Worm (Caenorhabditis elegans) whole organism, L1 larva: ENCODE measurements around the gene F41G3.19.

Source experiments
- C04F5.9 ChIP-seq: sonication (generic microtip); optimal IDR thresholded peaks from 2 replicates; lab custom pipeline; 2016; ENCODE audit warnings: missing genetic modification characterization, missing compliant biosample characterization
- C16A3.4 ChIP-seq: fragments of 150-350 bp; optimal IDR thresholded peaks from 2 replicates; lab custom pipeline; 2014; ENCODE audit warnings: missing biosample characterization, missing genetic modification characterization
- blmp-1 ChIP-seq: fragments of 150-350 bp; optimal IDR thresholded peaks from 2 replicates; lab custom pipeline; 2014; ENCODE audit warnings: missing biosample characterization, missing genetic modification characterization
- ceh-82 ChIP-seq, 3 experiments: fragments of 150-350 bp in 1 of 3; sonication (generic microtip) in 2 of 3; optimal IDR thresholded peaks; 2 replicates each; lab custom pipeline; 2014 to 2017; ENCODE audit warnings: missing biosample characterization in 3 of 3, missing genetic modification characterization in 3 of 3
- ceh-88 ChIP-seq: fragments of 200-800 bp; sonication (Bioruptor generic); IDR thresholded peaks from 2 replicates; pipeline ENCODE4 v1.3.6; 2022; ENCODE audit warnings: missing genetic modification characterization, missing compliant biosample characterization
- efl-1 ChIP-seq, 4 experiments: fragments of 150-350 bp; optimal IDR thresholded peaks in 3 of 4; peaks in 1 of 4; 1 replicate in 1 of 4; 2 replicates in 3 of 4; lab custom pipeline; 2014; ENCODE audit warnings: missing biosample characterization in 2 of 4, missing genetic modification characterization in 2 of 4, missing genetic modification reagents in 2 of 4
- elt-3 ChIP-seq, 6 experiments: fragments of 150-350 bp in 1 of 6; sonication (generic microtip); optimal IDR thresholded peaks; 2 replicates each; lab custom pipeline; 2017 to 2018; ENCODE audit warnings: missing biosample characterization in 6 of 6, missing genetic modification characterization in 6 of 6, inconsistent platforms in 1 of 6
- fkh-10 ChIP-seq: sonication (generic microtip); optimal IDR thresholded peaks from 2 replicates; lab custom pipeline; 2017; ENCODE audit warnings: missing biosample characterization, missing genetic modification reagents, missing genetic modification characterization
- fkh-4 ChIP-seq: sonication (generic microtip); optimal IDR thresholded peaks from 2 replicates; lab custom pipeline; 2016; ENCODE audit warnings: missing compliant biosample characterization, missing genetic modification characterization, borderline replicate concordance
- fos-1 ChIP-seq: fragments of 150-350 bp; optimal IDR thresholded peaks from 2 replicates; lab custom pipeline; 2014; ENCODE audit warnings: missing biosample characterization, missing genetic modification characterization
- hlh-17 ChIP-seq: fragments of 200-800 bp; sonication (Bioruptor generic); optimal IDR thresholded peaks from 2 replicates; lab custom pipeline; 2018; ENCODE audit warnings: missing genetic modification characterization, mild to moderate bottlenecking, missing compliant biosample characterization, moderate library complexity, borderline replicate concordance
- hlh-4 ChIP-seq: sonication (generic microtip); optimal IDR thresholded peaks from 2 replicates; lab custom pipeline; 2016; ENCODE audit warnings: mild to moderate bottlenecking, missing genetic modification characterization, missing compliant biosample characterization
- lin-13 ChIP-seq: fragments of 150-350 bp; optimal IDR thresholded peaks from 2 replicates; lab custom pipeline; 2014; ENCODE audit warnings: missing biosample characterization, missing genetic modification reagents, missing genetic modification characterization
- lin-14 ChIP-seq: fragments of 200-800 bp; sonication (Bioruptor generic); optimal IDR thresholded peaks from 2 replicates; lab custom pipeline; 2018; ENCODE audit warnings: mild to moderate bottlenecking, missing genetic modification characterization, moderate library complexity, missing compliant biosample characterization
- lir-3 ChIP-seq: sonication (generic microtip); optimal IDR thresholded peaks from 2 replicates; lab custom pipeline; 2016; ENCODE audit warnings: mild to moderate bottlenecking, missing genetic modification characterization, moderate library complexity, missing compliant biosample characterization; ENCODE audit not compliant: poor library complexity
- nhr-11 ChIP-seq: fragments of 150-350 bp; optimal IDR thresholded peaks from 2 replicates; lab custom pipeline; 2014; ENCODE audit warnings: missing biosample characterization, missing genetic modification characterization
- nhr-19 ChIP-seq: fragments of 200-800 bp; sonication (Bioruptor generic); conservative IDR thresholded peaks from 2 replicates; pipeline ENCODE4 v1.3.6; 2022; ENCODE audit warnings: missing genetic modification characterization, missing compliant biosample characterization
- nhr-20 ChIP-seq: sonication (generic microtip); optimal IDR thresholded peaks from 2 replicates; lab custom pipeline; 2016; ENCODE audit warnings: mild to moderate bottlenecking, missing genetic modification characterization, missing compliant biosample characterization
- nhr-28 ChIP-seq: fragments of 150-350 bp; optimal IDR thresholded peaks from 2 replicates; lab custom pipeline; 2014; ENCODE audit warnings: missing biosample characterization, missing genetic modification characterization
- nhr-76 ChIP-seq: sonication (generic microtip); optimal IDR thresholded peaks from 2 replicates; lab custom pipeline; 2017; ENCODE audit warnings: missing biosample characterization, missing genetic modification characterization
- nhr-85 ChIP-seq: sonication (generic microtip); peaks from one replicate; lab custom pipeline; 2016; ENCODE audit warnings: missing genetic modification characterization, inconsistent platforms, missing compliant biosample characterization
- pag-3 ChIP-seq: sonication (generic microtip); optimal IDR thresholded peaks from 2 replicates; lab custom pipeline; 2017; ENCODE audit warnings: missing genetic modification characterization, mild to moderate bottlenecking, missing compliant biosample characterization, antibody characterized with exemption, borderline replicate concordance; ENCODE audit not compliant: insufficient read depth
- rnt-1 ChIP-seq: sonication (generic microtip); optimal IDR thresholded peaks from 2 replicates; lab custom pipeline; 2016; ENCODE audit warnings: mild to moderate bottlenecking, missing genetic modification characterization, moderate library complexity, missing compliant biosample characterization
- snpc-4 ChIP-seq: fragments of 150-350 bp; optimal IDR thresholded peaks from 2 replicates; lab custom pipeline; 2014; ENCODE audit warnings: missing biosample characterization, missing genetic modification characterization
- ztf-11 ChIP-seq, 2 experiments: sonication (generic microtip); optimal IDR thresholded peaks; 2 replicates each; lab custom pipeline; 2016 to 2017; ENCODE audit warnings: missing genetic modification characterization in 2 of 2, missing biosample characterization in 1 of 2, missing compliant biosample characterization in 1 of 2

F41G3.19 gene

ce11 chrII:6716638-6717037 lies 35.3 kb downstream of the F41G3.19 start, which contains the start of the genes T14B4.5 and T14B4.20:
Gene T14B4.5 (plus strand): TSS chrII:6716863.
Gene T14B4.20 (plus strand): TSS chrII:6716901.
- TF ChIP-seq blmp-1 (tag; lab: Kevin White, UChicago) (peak; percentile 80), nhr-20 (tag; lab: Kevin White, UChicago) (no peak)

ce11 chrII:6715853-6716252 lies 36.1 kb downstream of the F41G3.19 start:
- TF ChIP-seq ztf-11 (tag; optimal IDR thresholded peaks at IDR 0.05; lab: Kevin White, UChicago) (no peak), blmp-1 (tag; lab: Kevin White, UChicago) (peak; percentile 86), fkh-4 (tag; lab: Kevin White, UChicago) (no peak)

- TF ChIP-seq blmp-1 (tag; lab: Kevin White, UChicago): peak; percentile 99
- no peak for TF ChIP-seq ztf-11 (tag; optimal IDR thresholded peaks at IDR 0.05; lab: Kevin White, UChicago)
- TF ChIP-seq ceh-82 (tag; optimal IDR thresholded peaks at IDR 0.05; lab: Kevin White, UChicago): no peak
- peak in 1 of 6 experiments; percentile 11 for TF ChIP-seq elt-3 (tag; optimal IDR thresholded peaks at IDR 0.05; lab: Kevin White, UChicago)
- TF ChIP-seq hlh-4 (tag; lab: Kevin White, UChicago): no peak
These were observed 38.0 kb downstream of the F41G3.19 start, which contains the start of gene dpy-2 for ce11 chrII:6713832-6714342. Gene dpy-2 (plus strand): TSS chrII:6714292.

- TF ChIP-seq pag-3 (tag; lab: Kevin White, UChicago) (no peak), nhr-76 (tag; lab: Kevin White, UChicago) (no peak), lir-3 (tag; lab: Kevin White, UChicago) (no peak), hlh-17 (GFP tag; lab: Kevin White, UChicago) (no peak)
These were observed 38.9 kb downstream of the F41G3.19 start for ce11 chrII:6713003-6713402.

- TF ChIP-seq C04F5.9 (tag; lab: Kevin White, UChicago): no peak
- TF ChIP-seq nhr-11: no peak
- TF ChIP-seq nhr-28 (tag; lab: Kevin White, UChicago): no peak
- TF ChIP-seq ceh-88: no peak
- no peak for TF ChIP-seq C16A3.4 (tag; lab: Kevin White, UChicago)
- no peak for TF ChIP-seq fos-1 (tag; lab: Kevin White, UChicago)
- TF ChIP-seq nhr-85 (tag; lab: Kevin White, UChicago): peak; percentile 64
- peak; percentile 42 for TF ChIP-seq lin-14 (GFP tag; lab: Kevin White, UChicago)
- TF ChIP-seq blmp-1 (tag; lab: Kevin White, UChicago): peak; percentile 99
- TF ChIP-seq hlh-17 (GFP tag; lab: Kevin White, UChicago): no peak
- TF ChIP-seq rnt-1 (tag; lab: Kevin White, UChicago): no peak
- TF ChIP-seq ceh-82 (tag; optimal IDR thresholded peaks at IDR 0.05; lab: Kevin White, UChicago): no peak
- TF ChIP-seq snpc-4 (tag; lab: Kevin White, UChicago): no peak
- TF ChIP-seq elt-3 (tag; optimal IDR thresholded peaks at IDR 0.05; lab: Kevin White, UChicago): peak in 2 of 6 experiments; percentile 87 to 98
- TF ChIP-seq fkh-10 (GFP tag; lab: Kevin White, UChicago): no peak
- TF ChIP-seq nhr-19: no peak
These were observed 39.5 kb downstream of the F41G3.19 start, which contains the start of the genes dpy-10 and T14B4.19 for ce11 chrII:6712177-6712981. Gene dpy-10 (minus strand): TSS chrII:6712227. Gene T14B4.19 (minus strand): TSS chrII:6712931.

ce11 chrII:6710596-6710995 lies 41.3 kb downstream of the F41G3.19 start:
- TF ChIP-seq lin-13 (GFP tag; lab: Kevin White, UChicago): no peak
- no peak for TF ChIP-seq efl-1 (optimal IDR thresholded peaks at IDR 0.05; lab: Kevin White, UChicago)
- TF ChIP-seq efl-1 (GFP tag; optimal IDR thresholded peaks at IDR 0.05 in 1 of 2; lab: Kevin White, UChicago): peak in 1 of 2 experiments; percentile 14
